Fruit fly (Drosophila melanogaster) whole organism, prepupa: ENCODE results near the gene CG14868.
A peak's percentile ranks its signal among the peaks of the same experiment; 100 is the strongest.

ENCODE experiments used
- Blimp-1 ChIP-seq: fragments of 200-800 bp; sonication (Bioruptor generic); optimal IDR thresholded peaks from 3 replicates; lab custom pipeline; 2017; ENCODE audit warnings: missing biosample characterization, missing genetic modification characterization, mild to moderate bottlenecking, moderate library complexity, missing genetic modification reagents
- CG10631 ChIP-seq: fragments of 200-800 bp; sonication (Bioruptor generic); optimal IDR thresholded peaks from 2 replicates; lab custom pipeline; 2016; ENCODE audit warnings: missing biosample characterization, missing genetic modification characterization
- CG10669 ChIP-seq: fragments of 200-800 bp; sonication (Bioruptor generic); optimal IDR thresholded peaks from 3 replicates; lab custom pipeline; 2018; ENCODE audit warnings: missing biosample characterization, mild to moderate bottlenecking, missing genetic modification characterization, moderate library complexity
- CG11294 ChIP-seq: fragments of 200-800 bp; sonication (Bioruptor generic); IDR thresholded peaks from 2 replicates; pipeline ENCODE4 v1.3.6; 2022; ENCODE audit warnings: missing biosample characterization, missing genetic modification characterization
- CG15336 ChIP-seq: fragments of 200-800 bp; sonication (Bioruptor generic); IDR thresholded peaks from 2 replicates; pipeline ENCODE4 v1.3.6; 2022; ENCODE audit warnings: missing biosample characterization, missing genetic modification characterization
- CG1621 ChIP-seq: fragments of 200-800 bp; sonication (Bioruptor generic); optimal IDR thresholded peaks from 3 replicates; lab custom pipeline; 2018; ENCODE audit warnings: missing biosample characterization, mild to moderate bottlenecking, missing genetic modification characterization
- CG16779 ChIP-seq: fragments of 200-800 bp; sonication (Bioruptor generic); optimal IDR thresholded peaks from 3 replicates; lab custom pipeline; 2017; ENCODE audit warnings: missing biosample characterization, mild to moderate bottlenecking, missing genetic modification characterization
- CG3032 ChIP-seq: fragments of 200-800 bp; optimal IDR thresholded peaks from 2 replicates; lab custom pipeline; 2019; ENCODE audit warnings: missing biosample characterization, mild to moderate bottlenecking, missing genetic modification characterization, moderate library complexity
- CG32006 ChIP-seq: fragments of 200-800 bp; sonication (Bioruptor generic); optimal IDR thresholded peaks from 3 replicates; lab custom pipeline; 2017; ENCODE audit warnings: missing biosample characterization, mild to moderate bottlenecking, missing genetic modification characterization
- CG34406 ChIP-seq: fragments of 200-800 bp; sonication (Bioruptor generic); optimal IDR thresholded peaks from 3 replicates; lab custom pipeline; 2016; ENCODE audit warnings: missing biosample characterization, missing genetic modification characterization
- CG4318 ChIP-seq: fragments of 200-800 bp; sonication (Bioruptor generic); optimal IDR thresholded peaks from 3 replicates; lab custom pipeline; 2017; ENCODE audit warnings: missing biosample characterization, mild to moderate bottlenecking, missing genetic modification characterization
- CG6163 ChIP-seq: fragments of 200-800 bp; sonication (Bioruptor generic); IDR thresholded peaks from 3 replicates; pipeline ENCODE4 v1.3.6; 2022; ENCODE audit warnings: missing biosample characterization, missing genetic modification characterization
- CG6276 ChIP-seq: fragments of 200-800 bp; sonication (Bioruptor generic); optimal IDR thresholded peaks from 2 replicates; lab custom pipeline; 2017; ENCODE audit warnings: missing biosample characterization, mild to moderate bottlenecking, missing genetic modification characterization
- CG6792 ChIP-seq: fragments of 200-800 bp; sonication (Bioruptor generic); optimal IDR thresholded peaks from 3 replicates; lab custom pipeline; 2016; ENCODE audit warnings: missing biosample characterization, missing genetic modification characterization
- CG6808 ChIP-seq: fragments of 200-800 bp; sonication (Bioruptor generic); optimal IDR thresholded peaks from 3 replicates; lab custom pipeline; 2017; ENCODE audit warnings: missing biosample characterization, missing genetic modification characterization, mild to moderate bottlenecking, moderate library complexity, missing genetic modification reagents
- CG6854 ChIP-seq: fragments of 200-800 bp; sonication (Bioruptor generic); optimal IDR thresholded peaks from 2 replicates; lab custom pipeline; 2017; ENCODE audit warnings: missing biosample characterization, mild to moderate bottlenecking, missing genetic modification characterization
- CG8119 ChIP-seq: fragments of 200-800 bp; sonication (Bioruptor generic); IDR thresholded peaks from 3 replicates; pipeline ENCODE4 v1.3.6; 2022; ENCODE audit warnings: missing biosample characterization, missing genetic modification characterization
- CG8319 ChIP-seq: fragments of 200-800 bp; sonication (Bioruptor generic); optimal IDR thresholded peaks from 3 replicates; lab custom pipeline; 2016; ENCODE audit warnings: missing biosample characterization, missing genetic modification characterization
- CG8632 ChIP-seq: fragments of 200-800 bp; sonication (Bioruptor generic); optimal IDR thresholded peaks from 3 replicates; lab custom pipeline; 2016; ENCODE audit warnings: missing biosample characterization, missing genetic modification characterization
- CG9139 ChIP-seq: fragments of 200-800 bp; sonication (Bioruptor generic); optimal IDR thresholded peaks from 3 replicates; lab custom pipeline; 2017; ENCODE audit warnings: missing biosample characterization, mild to moderate bottlenecking, missing genetic modification characterization
- Eip75B ChIP-seq: fragments of 200-800 bp; sonication (Bioruptor generic); optimal IDR thresholded peaks from 3 replicates; lab custom pipeline; 2016; ENCODE audit warnings: missing biosample characterization, missing genetic modification characterization
- Eip78C ChIP-seq: fragments of 200-800 bp; sonication (Bioruptor generic); peaks from one replicate; lab custom pipeline; 2016; ENCODE audit warnings: missing biosample characterization, missing genetic modification characterization
- Eip93F ChIP-seq: fragments of 200-800 bp; sonication (Bioruptor generic); optimal IDR thresholded peaks from 2 replicates; lab custom pipeline; 2016; ENCODE audit warnings: missing biosample characterization, mild to moderate bottlenecking, missing genetic modification characterization
- Ets21C ChIP-seq: fragments of 200-800 bp; sonication (Bioruptor generic); optimal IDR thresholded peaks from 3 replicates; lab custom pipeline; 2016; ENCODE audit warnings: missing biosample characterization, missing genetic modification characterization
- Hr38 ChIP-seq: sonication (Bioruptor generic); optimal IDR thresholded peaks from 2 replicates; lab custom pipeline; 2016; ENCODE audit warnings: missing biosample characterization, missing genetic modification characterization
- Hr39 ChIP-seq: fragments of 200-800 bp; sonication (Bioruptor generic); optimal IDR thresholded peaks from 2 replicates; lab custom pipeline; 2016; ENCODE audit warnings: missing biosample characterization, missing genetic modification characterization
- Lpt ChIP-seq: fragments of 200-800 bp; sonication (Bioruptor generic); optimal IDR thresholded peaks from 3 replicates; lab custom pipeline; 2016; ENCODE audit warnings: missing biosample characterization, missing genetic modification characterization
- Met ChIP-seq: fragments of 200-800 bp; sonication (Bioruptor generic); optimal IDR thresholded peaks from 3 replicates; lab custom pipeline; 2016; ENCODE audit warnings: missing biosample characterization, missing genetic modification characterization
- Sox102F ChIP-seq: fragments of 200-800 bp; sonication (Bioruptor generic); optimal IDR thresholded peaks from 2 replicates; lab custom pipeline; 2016; ENCODE audit warnings: missing biosample characterization, mild to moderate bottlenecking, missing genetic modification characterization
- Sox14 ChIP-seq: fragments of 200-800 bp; sonication (Bioruptor generic); optimal IDR thresholded peaks from 3 replicates; lab custom pipeline; 2016; ENCODE audit warnings: missing biosample characterization, missing genetic modification characterization
- achi ChIP-seq: fragments of 200-800 bp; sonication (Bioruptor generic); optimal IDR thresholded peaks from 3 replicates; lab custom pipeline; 2016; ENCODE audit warnings: missing biosample characterization, missing genetic modification characterization
- cyc ChIP-seq: fragments of 200-800 bp; sonication (Bioruptor generic); optimal IDR thresholded peaks from 3 replicates; lab custom pipeline; 2016; ENCODE audit warnings: missing biosample characterization, missing genetic modification characterization
- dac ChIP-seq: fragments of 200-800 bp; sonication (Bioruptor generic); optimal IDR thresholded peaks from 2 replicates; lab custom pipeline; 2017; ENCODE audit warnings: missing biosample characterization, mild to moderate bottlenecking, missing genetic modification characterization
- dsx ChIP-seq: fragments of 200-800 bp; optimal IDR thresholded peaks from 3 replicates; lab custom pipeline; 2019; ENCODE audit warnings: missing biosample characterization, mild to moderate bottlenecking, missing genetic modification characterization, moderate library complexity; ENCODE audit not compliant: poor library complexity, severe bottlenecking
- eg ChIP-seq: fragments of 200-800 bp; sonication (Bioruptor generic); IDR thresholded peaks from 3 replicates; pipeline ENCODE4 v1.3.6; 2022; ENCODE audit warnings: missing biosample characterization, missing genetic modification characterization
- esn ChIP-seq: fragments of 200-800 bp; sonication (Bioruptor generic); optimal IDR thresholded peaks from 2 replicates; lab custom pipeline; 2016; ENCODE audit warnings: missing biosample characterization, mild to moderate bottlenecking, missing genetic modification characterization, moderate library complexity
- fd59A ChIP-seq: fragments of 200-800 bp; sonication (Bioruptor generic); optimal IDR thresholded peaks from 2 replicates; lab custom pipeline; 2017; ENCODE audit warnings: missing biosample characterization, mild to moderate bottlenecking, missing genetic modification characterization, missing genetic modification reagents
- fd85E ChIP-seq: fragments of 200-800 bp; sonication (Bioruptor generic); optimal IDR thresholded peaks from 3 replicates; lab custom pipeline; 2016; ENCODE audit warnings: missing biosample characterization, missing genetic modification characterization
- fkh ChIP-seq: fragments of 200-800 bp; sonication (Bioruptor generic); optimal IDR thresholded peaks from 3 replicates; lab custom pipeline; 2017; ENCODE audit warnings: missing biosample characterization, mild to moderate bottlenecking, missing genetic modification characterization, moderate library complexity
- net ChIP-seq: fragments of 200-800 bp; sonication (Bioruptor generic); optimal IDR thresholded peaks from 3 replicates; lab custom pipeline; 2016; ENCODE audit warnings: missing biosample characterization, missing genetic modification characterization
- pdm3 ChIP-seq: fragments of 200-800 bp; sonication (Bioruptor generic); optimal IDR thresholded peaks from 3 replicates; lab custom pipeline; 2016; ENCODE audit warnings: missing biosample characterization, missing genetic modification characterization
- salr ChIP-seq, 2 experiments: fragments of 200-800 bp; sonication (Bioruptor generic); optimal IDR thresholded peaks; 3 replicates each; lab custom pipeline; 2016 to 2018; ENCODE audit warnings: missing biosample characterization in 2 of 2, missing genetic modification characterization in 2 of 2, mild to moderate bottlenecking in 1 of 2
- spab ChIP-seq: fragments of 200-800 bp; sonication (Bioruptor generic); optimal IDR thresholded peaks from 2 replicates; lab custom pipeline; 2017; ENCODE audit warnings: missing biosample characterization, mild to moderate bottlenecking, missing genetic modification characterization, missing genetic modification reagents
- ss ChIP-seq, 2 experiments: fragments of 200-800 bp; sonication (Bioruptor generic); optimal IDR thresholded peaks; 2 replicates in 1 of 2; 3 replicates in 1 of 2; lab custom pipeline; 2017 to 2018; ENCODE audit warnings: mild to moderate bottlenecking in 2 of 2, missing biosample characterization in 2 of 2, missing genetic modification characterization in 2 of 2, moderate library complexity in 1 of 2
- svp ChIP-seq: fragments of 200-800 bp; sonication (Bioruptor generic); peaks from one replicate; lab custom pipeline; 2016; ENCODE audit warnings: missing biosample characterization, missing genetic modification characterization
- topi ChIP-seq: fragments of 200-800 bp; sonication (Bioruptor generic); optimal IDR thresholded peaks from 3 replicates; lab custom pipeline; 2016; ENCODE audit warnings: missing biosample characterization, missing genetic modification characterization

CG14868 gene

DNA sequence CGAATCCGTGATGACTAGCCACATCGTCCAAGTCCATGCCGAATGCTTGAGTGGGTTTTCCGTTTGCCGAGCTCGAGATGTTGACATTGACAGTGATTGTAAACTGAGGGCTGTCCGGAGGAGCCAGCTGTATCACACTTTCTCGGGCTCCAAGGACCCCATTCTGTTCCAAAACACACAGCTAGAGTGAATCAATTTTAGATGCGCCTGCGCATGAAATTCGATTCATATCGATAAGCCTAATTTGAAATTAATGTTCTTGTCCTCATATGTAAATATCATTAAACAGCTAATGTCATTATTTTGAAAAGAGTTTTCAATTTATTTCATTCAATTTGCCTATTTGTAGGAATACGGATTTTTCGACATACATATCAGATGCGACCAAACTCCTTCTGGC lies at the start of gene CG14868:
Gene CG14868, minus strand, starts transcription at position 204 of the 400 bp plus-strand sequence.
- TF ChIP-seq Met (GFP tag; lab: Kevin White, UChicago) (no peak), CG34406 (GFP tag; lab: Kevin White, UChicago) (no peak), CG8119 (GFP tag; lab: Robert Waterston, UW) (no peak), svp (GFP tag; lab: Kevin White, UChicago) (no peak), CG8319 (GFP tag; lab: Kevin White, UChicago) (no peak), CG8632 (GFP tag; lab: Kevin White, UChicago) (no peak), CG9139 (no peak), dac (GFP tag; lab: Kevin White, UChicago) (no peak), CG6854 (GFP tag; lab: Kevin White, UChicago) (no peak), Eip93F (GFP tag; lab: Kevin White, UChicago) (no peak), ss (GFP tag; optimal IDR thresholded peaks at IDR 0.05; lab: Kevin White, UChicago) (no peak), fkh (no peak), CG10669 (GFP tag; lab: Kevin White, UChicago) (no peak), CG6276 (GFP tag; lab: Kevin White, UChicago) (no peak), achi (GFP tag; lab: Kevin White, UChicago) (no peak), CG4318 (no peak), Blimp-1 (no peak), cyc (no peak), CG15336 (no peak), eg (no peak)

dm6 chr3R:15418824-15419530 lies 49.2 kb upstream of the CG14868 start:
- TF ChIP-seq esn, result peak; percentile 45
- TF ChIP-seq Ets21C (GFP tag; lab: Kevin White, UChicago), result no peak
- TF ChIP-seq fd59A (GFP tag; lab: Kevin White, UChicago), result peak; percentile 14
- TF ChIP-seq Blimp-1, result no peak
- TF ChIP-seq CG6163 (GFP tag; lab: Robert Waterston, UW), result no peak
- TF ChIP-seq CG16779, result no peak
- TF ChIP-seq CG4318, result no peak
- no peak for TF ChIP-seq CG1621 (tag; lab: Kevin White, UChicago)
- TF ChIP-seq Sox102F (GFP tag; lab: Kevin White, UChicago), result peak; percentile 4
- TF ChIP-seq fd85E (GFP tag; lab: Kevin White, UChicago), result no peak
- TF ChIP-seq CG6854 (GFP tag; lab: Kevin White, UChicago), result no peak
- TF ChIP-seq CG6792 (GFP tag; lab: Kevin White, UChicago), result peak; percentile 33
- TF ChIP-seq Eip78C (GFP tag; lab: Kevin White, UChicago), result peak; percentile 73
- TF ChIP-seq dac (GFP tag; lab: Kevin White, UChicago), result peak; percentile 6
- TF ChIP-seq CG10631, result peak; percentile 47
- TF ChIP-seq Hr38 (GFP tag; lab: Kevin White, UChicago), result no peak
- no peak for TF ChIP-seq CG6276 (GFP tag; lab: Kevin White, UChicago)
- TF ChIP-seq Hr39 (GFP tag; lab: Kevin White, UChicago), result no peak
- no peak for TF ChIP-seq CG15336
- peak; percentile 21 for TF ChIP-seq pdm3 (GFP tag; lab: Kevin White, UChicago)
- peak; percentile 1 for TF ChIP-seq Sox14 (GFP tag; lab: Kevin White, UChicago)
- TF ChIP-seq CG8632 (GFP tag; lab: Kevin White, UChicago), result peak; percentile 43
- no peak for TF ChIP-seq CG6808 (GFP tag; lab: Kevin White, UChicago)
- TF ChIP-seq Eip75B, result peak; percentile 11
- TF ChIP-seq dsx (GFP tag; lab: Kevin White, UChicago), result no peak
- TF ChIP-seq CG11294 (GFP tag; lab: Robert Waterston, UW), result no peak
- no peak for TF ChIP-seq eg
- TF ChIP-seq fkh, result no peak
- TF ChIP-seq topi, result peak; percentile 19
- TF ChIP-seq Lpt (GFP tag; lab: Kevin White, UChicago), result no peak
- TF ChIP-seq Eip93F (GFP tag; lab: Kevin White, UChicago), result no peak
- peak in 1 of 2 experiments; percentile 24 for TF ChIP-seq salr (GFP tag; optimal IDR thresholded peaks at IDR 0.05; lab: Kevin White, UChicago)
- peak; percentile 64 for TF ChIP-seq svp (GFP tag; lab: Kevin White, UChicago)
- TF ChIP-seq CG9139, result no peak
- TF ChIP-seq achi (GFP tag; lab: Kevin White, UChicago), result peak; percentile 32
- TF ChIP-seq CG32006 (GFP tag; lab: Kevin White, UChicago), result peak; percentile 55
- peak in 1 of 2 experiments; percentile 45 for TF ChIP-seq ss (GFP tag; optimal IDR thresholded peaks at IDR 0.05; lab: Kevin White, UChicago)
- peak; percentile 20 for TF ChIP-seq spab (GFP tag; lab: Kevin White, UChicago)
- peak; percentile 49 for TF ChIP-seq CG3032 (tag; lab: Kevin White, UChicago)
- no peak for TF ChIP-seq CG8119 (GFP tag; lab: Robert Waterston, UW)
- peak; percentile 19 for TF ChIP-seq net
- peak; percentile 50 for TF ChIP-seq Met (GFP tag; lab: Kevin White, UChicago)
